Worm (Caenorhabditis elegans): ENCODE data around the gene uig-1.

uig-1 gene

ce11 chrV:13269228-13269630 lies 26.5 kb downstream of the uig-1 start (continued):
- no peak for TF ChIP-seq mdl-1 (tag; optimal IDR thresholded peaks at IDR 0.05)
- no peak for TF ChIP-seq duxl-1 (tag; optimal IDR thresholded peaks at IDR 0.05; ENCODE audit: poor library complexity)
- TF ChIP-seq pqm-1 (tag; optimal IDR thresholded peaks at IDR 0.05) = peak; percentile 81
- TF ChIP-seq lin-38 (GFP tag; IDR thresholded peaks at IDR 0.05) = peak; percentile 6; the same call in 1 of the 2 replicates
- peak; percentile 70 for TF ChIP-seq fos-1 (tag; optimal IDR thresholded peaks at IDR 0.05)
- TF ChIP-seq zfp-3 (GFP tag; conservative IDR thresholded peaks at IDR 0.05) = no peak
- no peak for TF ChIP-seq sdz-12 (GFP tag; optimal IDR thresholded peaks at IDR 0.05)
- no peak for TF ChIP-seq aly-2 (tag; optimal IDR thresholded peaks at IDR 0.05)
- TF ChIP-seq daf-19 (GFP tag; conservative IDR thresholded peaks at IDR 0.05) = no peak
- no peak for TF ChIP-seq nhr-41 (GFP tag; IDR thresholded peaks at IDR 0.05)
- TF ChIP-seq dmd-8 (GFP tag; IDR thresholded peaks at IDR 0.05) = no peak
- TF ChIP-seq lir-3 (tag; optimal IDR thresholded peaks at IDR 0.05) = no peak
- no peak for TF ChIP-seq nhr-42 (GFP tag; IDR thresholded peaks at IDR 0.05)
- TF ChIP-seq nhr-6 (tag; optimal IDR thresholded peaks at IDR 0.05) = peak; percentile 56
- peak; percentile 22 for TF ChIP-seq ztf-7 (tag; optimal IDR thresholded peaks at IDR 0.05)
- TF ChIP-seq R02D3.7 (tag; optimal IDR thresholded peaks at IDR 0.05) = no peak
- TF ChIP-seq zip-2 (tag; optimal IDR thresholded peaks at IDR 0.05) = no peak
- TF ChIP-seq Y48G9A.11 (GFP tag; IDR thresholded peaks at IDR 0.05) = no peak
- TF ChIP-seq F26F4.8 (GFP tag; conservative IDR thresholded peaks at IDR 0.05) = no peak
- TF ChIP-seq nhr-111 (GFP tag; optimal IDR thresholded peaks at IDR 0.05) = no peak
- TF ChIP-seq egl-43 (GFP tag; IDR thresholded peaks at IDR 0.05) = no peak
- TF ChIP-seq arid-1 (GFP tag; conservative IDR thresholded peaks at IDR 0.05) = no peak
- no peak for TF ChIP-seq ctbp-1 (GFP tag; IDR thresholded peaks at IDR 0.05)
- no peak for TF ChIP-seq hmg-1.1 (GFP tag; IDR thresholded peaks at IDR 0.05)
- peak; percentile 64; the same call in 1 of the 2 replicates for TF ChIP-seq Y75B8A.6 (GFP tag; IDR thresholded peaks at IDR 0.05)
- TF ChIP-seq ama-1 (optimal IDR thresholded peaks at IDR 0.05) = no peak
- no peak for TF ChIP-seq lin-13 (GFP tag; optimal IDR thresholded peaks at IDR 0.05)
- no peak for TF ChIP-seq nhr-25 (tag; optimal IDR thresholded peaks at IDR 0.05; ENCODE audit: borderline replicate concordance, insufficient read depth)
- peak; percentile 21 for TF ChIP-seq mes-2 (tag; optimal IDR thresholded peaks at IDR 0.05; ENCODE audit: poor library complexity, severe bottlenecking)
- TF ChIP-seq unc-39 (tag; optimal IDR thresholded peaks at IDR 0.05) = no peak
- TF ChIP-seq dmd-6 (GFP tag; IDR thresholded peaks at IDR 0.05) = peak; percentile 82
- peak; percentile 86 for TF ChIP-seq nhr-102 (tag; optimal IDR thresholded peaks at IDR 0.05)
- no peak for TF ChIP-seq ZK546.5 (tag; optimal IDR thresholded peaks at IDR 0.05)
- TF ChIP-seq daf-12 (tag; optimal IDR thresholded peaks at IDR 0.05) = no peak
- TF ChIP-seq php-3 (GFP tag; IDR thresholded peaks at IDR 0.05) = peak; percentile 80; the same call in 1 of the 2 replicates
- TF ChIP-seq snpc-4 (tag; optimal IDR thresholded peaks at IDR 0.05) = no peak
- no peak for TF ChIP-seq unc-130 (GFP tag; optimal IDR thresholded peaks at IDR 0.05)
- no peak for TF ChIP-seq fkh-10 (GFP tag; optimal IDR thresholded peaks at IDR 0.05)
- no peak for TF ChIP-seq nhr-237 (tag; optimal IDR thresholded peaks at IDR 0.05)
- TF ChIP-seq gei-8 (GFP tag; optimal IDR thresholded peaks at IDR 0.05) = peak; percentile 42
- no peak for TF ChIP-seq lin-39 (tag; optimal IDR thresholded peaks at IDR 0.05)
- no peak for TF ChIP-seq egl-27 (tag; optimal IDR thresholded peaks at IDR 0.05)
- no peak for TF ChIP-seq D1046.2 (GFP tag; IDR thresholded peaks at IDR 0.05)
- TF ChIP-seq attf-4 (tag; optimal IDR thresholded peaks at IDR 0.05) = no peak
- TF ChIP-seq aha-1 (tag) = peak; percentile 92
- TF ChIP-seq F37D6.2 (tag; optimal IDR thresholded peaks at IDR 0.05) = no peak
- no peak for TF ChIP-seq ztf-11 (tag; optimal IDR thresholded peaks at IDR 0.05)
- TF ChIP-seq dmd-9 (GFP tag; IDR thresholded peaks at IDR 0.05) = no peak
- no peak; the same call in 1 of the 2 replicates for TF ChIP-seq pha-4 (GFP tag; IDR thresholded peaks at IDR 0.05)
- no peak for TF ChIP-seq pha-4 (tag; optimal IDR thresholded peaks at IDR 0.05)
- TF ChIP-seq hlh-11 (tag; optimal IDR thresholded peaks at IDR 0.05) = peak; percentile 85
- no peak for TF ChIP-seq rbr-2 (tag; optimal IDR thresholded peaks at IDR 0.05)
- TF ChIP-seq F49E8.2 (tag; optimal IDR thresholded peaks at IDR 0.05; ENCODE audit: borderline replicate concordance) = no peak
